Worm (Caenorhabditis elegans): ENCODE data around the gene F54B11.8.

DNA sequence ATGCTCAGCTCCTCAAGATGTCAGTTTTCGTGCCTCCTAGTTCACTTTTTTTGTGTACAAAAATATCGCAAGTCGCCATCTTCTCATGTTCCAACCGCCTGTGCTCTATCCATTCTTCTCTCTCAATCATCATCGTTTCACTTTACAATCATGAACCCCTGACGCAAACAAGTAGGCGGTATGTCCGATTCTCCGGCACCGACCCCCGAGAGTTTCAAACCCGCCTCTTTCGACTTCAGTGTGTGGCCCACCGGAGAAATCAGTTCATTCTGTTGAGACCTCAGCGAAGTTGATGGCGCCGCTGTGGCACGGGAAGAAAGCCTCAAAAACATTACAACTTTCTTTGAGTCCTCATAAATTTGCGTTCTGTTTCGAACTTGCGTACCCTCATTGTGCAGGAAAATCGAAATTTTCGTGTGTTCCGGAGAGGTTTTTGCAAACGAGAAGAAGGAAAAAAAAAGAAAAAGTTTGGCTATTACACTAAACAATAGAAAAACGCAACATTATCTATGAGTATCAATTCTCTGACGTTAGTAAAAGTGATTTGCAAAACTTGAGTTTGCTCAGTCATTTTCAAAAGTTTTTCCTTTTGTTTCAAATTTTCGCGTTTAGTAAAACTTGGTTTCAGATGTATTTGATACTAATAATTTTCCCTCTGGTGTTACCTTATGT is 1.4 kb upstream of the F54B11.8 start, which contains the start of gene F54B11.9:
- TF ChIP-seq jun-1 (tag; optimal IDR thresholded peaks at IDR 0.05) (no peak), ceh-16 (tag; optimal IDR thresholded peaks at IDR 0.05) (no peak), elt-2 (tag; optimal IDR thresholded peaks at IDR 0.05) (no peak), unc-39 (tag; optimal IDR thresholded peaks at IDR 0.05) (no peak), pqm-1 (tag; optimal IDR thresholded peaks at IDR 0.05) (no peak), fos-1 (tag; optimal IDR thresholded peaks at IDR 0.05) (no peak), lin-39 (tag; optimal IDR thresholded peaks at IDR 0.05) (no peak), ama-1 (optimal IDR thresholded peaks at IDR 0.05) (no peak), snpc-4 (tag; optimal IDR thresholded peaks at IDR 0.05) (no peak), nhr-11 (tag; optimal IDR thresholded peaks at IDR 0.05) (no peak)

Measured in whole organism, L3 larva.